Worm (Caenorhabditis elegans) whole organism, late embryonic: ENCODE data around the gene C02F5.12.

ENCODE experiments used
- ama-1 ChIP-seq: fragments of 150-350 bp; optimal IDR thresholded peaks from 2 replicates; lab custom pipeline; 2014
- ceh-9 ChIP-seq: sonication (generic microtip); optimal IDR thresholded peaks from 2 replicates; lab custom pipeline; 2016; ENCODE audit warnings: mild to moderate bottlenecking, missing genetic modification characterization, inconsistent platforms, missing compliant biosample characterization
- dmd-4 ChIP-seq: sonication (generic microtip); optimal IDR thresholded peaks from 2 replicates; lab custom pipeline; 2016; ENCODE audit warnings: borderline replicate concordance, missing genetic modification characterization, missing compliant biosample characterization
- elt-4 ChIP-seq: sonication (generic microtip); optimal IDR thresholded peaks from 2 replicates; lab custom pipeline; 2016; ENCODE audit warnings: missing genetic modification characterization, missing compliant biosample characterization
- fkh-10 ChIP-seq: fragments of 150-350 bp; optimal IDR thresholded peaks from 2 replicates; lab custom pipeline; 2014; ENCODE audit warnings: missing biosample characterization, missing genetic modification reagents, missing genetic modification characterization
- nhr-11 ChIP-seq: fragments of 150-350 bp; optimal IDR thresholded peaks from 2 replicates; lab custom pipeline; 2014; ENCODE audit warnings: missing biosample characterization, missing genetic modification characterization
- pag-3 ChIP-seq: sonication (generic microtip); optimal IDR thresholded peaks from 2 replicates; lab custom pipeline; 2016; ENCODE audit warnings: missing compliant biosample characterization, missing genetic modification characterization, borderline replicate concordance
- pha-4 ChIP-seq: fragments of 150-350 bp; optimal IDR thresholded peaks from 2 replicates; lab custom pipeline; 2018; ENCODE audit warnings: missing biosample characterization, missing genetic modification reagents, missing genetic modification characterization
- unc-3 ChIP-seq, 2 experiments: fragments of 200-800 bp in 1 of 2; sonication (Bioruptor generic) in 1 of 2; sonication (generic microtip) in 1 of 2; conservative IDR thresholded peaks in 1 of 2; optimal IDR thresholded peaks in 1 of 2; 2 replicates each; pipeline versions ENCODE4 v1.3.6 to Lab custom; 2016 to 2022; ENCODE audit warnings: missing compliant biosample characterization in 2 of 2, missing genetic modification characterization in 2 of 2, missing genetic modification reagents in 1 of 2

DNA sequence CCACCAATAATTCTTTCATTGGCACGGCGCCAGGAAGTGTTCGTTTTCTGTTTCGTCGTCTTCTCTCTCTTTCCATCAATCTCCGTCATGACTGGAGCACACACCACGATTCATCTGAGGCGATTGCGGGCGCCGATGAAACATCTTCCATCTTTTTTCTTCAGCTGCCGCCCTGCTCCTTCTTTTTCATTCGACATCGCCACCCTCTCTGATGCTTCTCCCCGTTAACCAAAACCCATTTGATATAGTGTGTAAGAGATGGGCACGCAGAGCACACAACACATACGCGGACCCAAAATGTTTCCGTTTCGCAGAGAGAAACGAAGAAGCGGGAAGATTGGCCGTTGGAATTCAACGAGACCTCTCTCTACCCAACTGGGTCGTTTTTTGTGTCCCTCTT lies 44.7 kb upstream of the C02F5.12 start:
- TF ChIP-seq unc-3 (GFP tag; conservative IDR thresholded peaks at IDR 0.05; lab: Robert Waterston, UW) = no peak
- no peak for TF ChIP-seq unc-3 (tag; optimal IDR thresholded peaks at IDR 0.05; lab: Kevin White, UChicago)
- no peak for TF ChIP-seq elt-4
- no peak for TF ChIP-seq fkh-10
- no peak for TF ChIP-seq ama-1 (lab: Kevin White, UChicago)
- TF ChIP-seq dmd-4 (tag; lab: Kevin White, UChicago) = no peak
- TF ChIP-seq ceh-9 (tag; lab: Kevin White, UChicago) = no peak
- TF ChIP-seq pag-3 (tag; lab: Kevin White, UChicago) = no peak
- no peak for TF ChIP-seq pha-4 (tag; lab: Kevin White, UChicago)
- TF ChIP-seq nhr-11 (tag; lab: Kevin White, UChicago) = no peak
